Fruit fly (Drosophila melanogaster): Measurements from ENCODE around the gene CG33296.

DNA sequence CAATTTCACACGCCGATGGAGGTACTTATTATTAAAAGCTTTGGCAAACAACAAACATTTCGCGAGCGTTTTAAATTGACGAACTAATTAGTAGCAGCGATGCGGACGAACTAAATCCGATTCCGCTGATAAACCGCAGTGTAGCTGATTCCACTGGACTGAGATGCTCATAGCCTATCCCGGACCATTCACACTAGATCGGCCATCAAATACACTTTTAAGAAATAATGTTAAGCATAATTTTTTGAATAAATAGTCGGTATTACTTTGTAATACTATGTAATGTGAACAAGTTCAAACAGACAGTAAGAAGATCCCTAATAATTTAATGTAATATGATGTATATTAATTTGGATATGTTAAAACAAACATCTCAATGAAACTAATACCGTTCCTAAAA is 6.3 kb upstream of the CG33296 start, which contains the start of gene CG13794:
- TF ChIP-seq Myc (optimal IDR thresholded peaks at IDR 0.05) (no peak), psq (optimal IDR thresholded peaks at IDR 0.05) (no peak), h (optimal IDR thresholded peaks at IDR 0.05) (no peak)
